Fruit fly (Drosophila melanogaster) whole organism, embryonic: ENCODE measurements around the gene Cpr78Cb.

Source experiments
- CG10209 ChIP-seq: fragments of 200-800 bp; sonication (Bioruptor generic); optimal IDR thresholded peaks from 3 replicates; lab custom pipeline; 2017; ENCODE audit warnings: missing biosample characterization, mild to moderate bottlenecking, missing genetic modification characterization, missing genetic modification reagents
- CG10267 ChIP-seq: fragments of 200-800 bp; sonication (Bioruptor generic); optimal IDR thresholded peaks from 2 replicates; lab custom pipeline; 2018; ENCODE audit warnings: missing biosample characterization, mild to moderate bottlenecking, missing genetic modification characterization, moderate library complexity
- CG10431 ChIP-seq: fragments of 200-800 bp; sonication (Bioruptor generic); optimal IDR thresholded peaks from 3 replicates; lab custom pipeline; 2018; ENCODE audit warnings: missing biosample characterization, mild to moderate bottlenecking, missing genetic modification characterization
- CG10959 ChIP-seq: fragments of 200-800 bp; sonication (Bioruptor generic); IDR thresholded peaks from 2 replicates; pipeline ENCODE4 v1.3.6; 2022; ENCODE audit warnings: missing biosample characterization, missing genetic modification characterization
- CG16779 ChIP-seq: fragments of 200-800 bp; sonication (Bioruptor generic); IDR thresholded peaks from 2 replicates; pipeline ENCODE4 v1.3.6; 2022; ENCODE audit warnings: missing biosample characterization, missing genetic modification characterization
- CG2199 ChIP-seq: fragments of 200-800 bp; sonication (Bioruptor generic); IDR thresholded peaks from 3 replicates; pipeline ENCODE4 v1.3.6; 2022; ENCODE audit warnings: missing biosample characterization, missing genetic modification characterization
- CG42726 ChIP-seq: fragments of 200-800 bp; sonication (Bioruptor generic); IDR thresholded peaks from 2 replicates; pipeline ENCODE4 v1.3.6; 2022; ENCODE audit warnings: missing biosample characterization, missing genetic modification characterization; ENCODE audit not compliant: partially characterized antibody
- CG6689 ChIP-seq: fragments of 200-800 bp; sonication (Bioruptor generic); IDR thresholded peaks from 2 replicates; pipeline ENCODE4 v1.3.6; 2022; ENCODE audit warnings: missing biosample characterization, missing genetic modification characterization
- CG6791 ChIP-seq: fragments of 200-800 bp; sonication (Bioruptor generic); IDR thresholded peaks from 3 replicates; pipeline ENCODE4 v1.3.6; 2022; ENCODE audit warnings: missing biosample characterization, missing genetic modification characterization; ENCODE audit not compliant: partially characterized antibody
- CG7556 ChIP-seq: fragments of 200-800 bp; sonication (Bioruptor generic); optimal IDR thresholded peaks from 2 replicates; lab custom pipeline; 2017; ENCODE audit warnings: missing biosample characterization, mild to moderate bottlenecking, missing genetic modification characterization
- Chrac-16 ChIP-seq: fragments of 200-800 bp; sonication (Bioruptor generic); optimal IDR thresholded peaks from 3 replicates; lab custom pipeline; 2016; ENCODE audit warnings: missing biosample characterization, missing genetic modification characterization
- D19B ChIP-seq: fragments of 200-800 bp; sonication (Bioruptor generic); optimal IDR thresholded peaks from 2 replicates; lab custom pipeline; 2017; ENCODE audit warnings: missing biosample characterization, mild to moderate bottlenecking, missing genetic modification characterization
- Ets65A ChIP-seq: fragments of 200-800 bp; sonication (Bioruptor generic); peaks from one replicate; lab custom pipeline; 2016; ENCODE audit warnings: missing biosample characterization, missing genetic modification characterization
- HHEX ChIP-seq: fragments of 200-800 bp; sonication (Bioruptor generic); optimal IDR thresholded peaks from 3 replicates; lab custom pipeline; 2017; ENCODE audit warnings: missing biosample characterization, mild to moderate bottlenecking, missing genetic modification characterization, missing genetic modification reagents
- HLH4C ChIP-seq: fragments of 200-800 bp; sonication (Bioruptor generic); IDR thresholded peaks from 3 replicates; pipeline ENCODE4 v1.3.6; 2022; ENCODE audit warnings: missing biosample characterization, missing genetic modification characterization; ENCODE audit not compliant: partially characterized antibody
- HLHmδ ChIP-seq: fragments of 200-800 bp; sonication (Bioruptor generic); optimal IDR thresholded peaks from 2 replicates; lab custom pipeline; 2018; ENCODE audit warnings: missing biosample characterization, mild to moderate bottlenecking, missing genetic modification characterization, moderate library complexity
- Hand ChIP-seq: fragments of 200-800 bp; sonication (Bioruptor generic); optimal IDR thresholded peaks from 2 replicates; lab custom pipeline; 2017; ENCODE audit warnings: mild to moderate bottlenecking, missing biosample characterization, missing genetic modification reagents, missing genetic modification characterization
- Hr39 ChIP-seq: fragments of >200 bp; optimal IDR thresholded peaks from 2 replicates; lab custom pipeline; 2017
- Hr78 ChIP-seq, 2 experiments: fragments of 200-800 bp in 1 of 2; fragments of >200 bp in 1 of 2; sonication (Bioruptor generic) in 1 of 2; optimal IDR thresholded peaks; 2 replicates each; lab custom pipeline; 2017 to 2019; ENCODE audit warnings: missing biosample characterization in 2 of 2, missing genetic modification characterization in 2 of 2, mild to moderate bottlenecking in 1 of 2, moderate library complexity in 1 of 2
- Med ChIP-seq: fragments of 200-800 bp; sonication (Bioruptor generic); peaks from one replicate; lab custom pipeline; 2016; ENCODE audit warnings: missing biosample characterization, missing genetic modification characterization, mild to moderate bottlenecking, inconsistent platforms, moderate library complexity
- NC2α ChIP-seq: fragments of 200-800 bp; sonication (Bioruptor generic); optimal IDR thresholded peaks from 2 replicates; lab custom pipeline; 2016; ENCODE audit warnings: missing biosample characterization, missing genetic modification characterization
- Opbp ChIP-seq: fragments of 200-800 bp; sonication (Bioruptor generic); IDR thresholded peaks from 3 replicates; pipeline ENCODE4 v1.3.6; 2022; ENCODE audit warnings: missing biosample characterization, missing genetic modification characterization; ENCODE audit not compliant: partially characterized antibody
- Rx ChIP-seq: fragments of 200-800 bp; sonication (Bioruptor generic); IDR thresholded peaks from 2 replicates; pipeline ENCODE4 v1.3.6; 2022; ENCODE audit warnings: missing biosample characterization, missing genetic modification characterization
- Tbp ChIP-seq: fragments of >200 bp; optimal IDR thresholded peaks from 2 replicates; lab custom pipeline; 2018; ENCODE audit warnings: missing biosample characterization, missing genetic modification characterization
- bbx ChIP-seq: fragments of 200-800 bp; sonication (Bioruptor generic); IDR thresholded peaks from 2 replicates; pipeline ENCODE4 v1.3.6; 2022; ENCODE audit warnings: missing biosample characterization, missing genetic modification characterization; ENCODE audit not compliant: partially characterized antibody
- cg ChIP-seq: fragments of 200-800 bp; sonication (Bioruptor generic); optimal IDR thresholded peaks from 3 replicates; lab custom pipeline; 2019; ENCODE audit warnings: missing biosample characterization, mild to moderate bottlenecking, missing genetic modification characterization, moderate library complexity
- crol ChIP-seq: fragments of 200-800 bp; sonication (Bioruptor generic); IDR thresholded peaks from 2 replicates; pipeline ENCODE4 v1.3.6; 2022; ENCODE audit warnings: missing biosample characterization, missing genetic modification characterization
- danr ChIP-seq: fragments of 200-800 bp; sonication (Bioruptor generic); IDR thresholded peaks from 2 replicates; pipeline ENCODE4 v1.3.6; 2022; ENCODE audit warnings: missing biosample characterization, missing genetic modification characterization
- eve ChIP-seq, 2 experiments: fragments of >200 bp; optimal IDR thresholded peaks; 2 replicates each; lab custom pipeline; 2017; ENCODE audit warnings: missing biosample characterization in 2 of 2, missing genetic modification characterization in 2 of 2
- fru ChIP-seq: fragments of >200 bp; optimal IDR thresholded peaks from 2 replicates; lab custom pipeline; 2017
- gem ChIP-seq: fragments of 200-800 bp; sonication (Bioruptor generic); optimal IDR thresholded peaks from 2 replicates; lab custom pipeline; 2019; ENCODE audit warnings: missing biosample characterization, mild to moderate bottlenecking, missing genetic modification characterization, moderate library complexity
- ken ChIP-seq: fragments of 200-800 bp; sonication (Bioruptor generic); IDR thresholded peaks from 3 replicates; pipeline ENCODE4 v1.3.6; 2022; ENCODE audit warnings: missing biosample characterization, missing genetic modification characterization
- mld ChIP-seq: fragments of 200-800 bp; sonication (Bioruptor generic); IDR thresholded peaks from 3 replicates; pipeline ENCODE4 v1.3.6; 2022; ENCODE audit warnings: missing biosample characterization, missing genetic modification characterization; ENCODE audit not compliant: partially characterized antibody
- nerfin-2 ChIP-seq: fragments of 200-800 bp; sonication (Bioruptor generic); IDR thresholded peaks from 2 replicates; pipeline ENCODE4 v1.3.6; 2022; ENCODE audit warnings: missing biosample characterization, missing genetic modification characterization; ENCODE audit not compliant: partially characterized antibody
- nmo ChIP-seq: fragments of 200-800 bp; sonication (Bioruptor generic); optimal IDR thresholded peaks from 2 replicates; lab custom pipeline; 2018; ENCODE audit warnings: missing biosample characterization, mild to moderate bottlenecking, missing genetic modification characterization, moderate library complexity
- nom ChIP-seq: fragments of 200-800 bp; sonication (Bioruptor generic); optimal IDR thresholded peaks from 2 replicates; lab custom pipeline; 2017; ENCODE audit warnings: missing biosample characterization, missing genetic modification characterization, mild to moderate bottlenecking, moderate library complexity, missing genetic modification reagents
- pb ChIP-seq: fragments of 200-800 bp; sonication (Bioruptor generic); optimal IDR thresholded peaks from 3 replicates; lab custom pipeline; 2016; ENCODE audit warnings: missing biosample characterization, missing genetic modification characterization
- pum ChIP-seq: fragments of 200-800 bp; sonication (Bioruptor generic); optimal IDR thresholded peaks from 2 replicates; lab custom pipeline; 2016; ENCODE audit warnings: missing biosample characterization, missing genetic modification characterization
- rib ChIP-seq: fragments of 200-800 bp; sonication (Bioruptor generic); IDR thresholded peaks from 2 replicates; pipeline ENCODE4 v1.3.6; 2022; ENCODE audit warnings: missing biosample characterization, missing genetic modification characterization
- shn ChIP-seq: fragments of 200-800 bp; sonication (Bioruptor generic); optimal IDR thresholded peaks from 3 replicates; lab custom pipeline; 2016; ENCODE audit warnings: missing biosample characterization, missing genetic modification characterization
- slbo ChIP-seq: fragments of 200-800 bp; sonication (Bioruptor generic); IDR thresholded peaks from 2 replicates; pipeline ENCODE4 v1.3.6; 2022; ENCODE audit warnings: missing biosample characterization, missing genetic modification characterization
- slou ChIP-seq: fragments of 200-800 bp; sonication (Bioruptor generic); optimal IDR thresholded peaks from 3 replicates; lab custom pipeline; 2016; ENCODE audit warnings: missing biosample characterization, missing genetic modification characterization
- tin ChIP-seq: fragments of 200-800 bp; sonication (Bioruptor generic); optimal IDR thresholded peaks from 3 replicates; lab custom pipeline; 2016; ENCODE audit warnings: missing biosample characterization, missing genetic modification characterization
- vnd ChIP-seq: fragments of 200-800 bp; sonication (Bioruptor generic); IDR thresholded peaks from 3 replicates; pipeline ENCODE4 v1.3.6; 2022; ENCODE audit warnings: missing biosample characterization, missing genetic modification characterization; ENCODE audit not compliant: partially characterized antibody

Gene Cpr78Cb

dm6 chr3L:21252525-21252924 is 41.8 kb upstream of the Cpr78Cb start:
- TF ChIP-seq bbx (GFP tag; lab: Robert Waterston, UW) (peak; percentile 33; the same call in 1 of the 2 replicates), Hand (GFP tag; lab: Kevin White, UChicago) (no peak), HLH4C (no peak), CG10267 (tag; lab: Kevin White, UChicago) (no peak), ken (GFP tag; lab: Robert Waterston, UW) (0 out of 3 replicates have a peak, but pooled peaks have one; percentile 15), cg (GFP tag; lab: Kevin White, UChicago) (peak; percentile 43), Rx (GFP tag; lab: Robert Waterston, UW) (0 out of 2 replicates have a peak, but pooled peaks have one; percentile 20), danr (GFP tag; lab: Robert Waterston, UW) (no peak), mld (GFP tag; lab: Robert Waterston, UW) (0 out of 3 replicates have a peak, but pooled peaks have one; percentile 29), CG16779 (no peak), CG6791 (GFP tag; lab: Robert Waterston, UW) (peak; percentile 38; the same call in 1 of the 3 replicates), Opbp (peak; percentile 58; the same call in 1 of the 3 replicates), Ets65A (GFP tag; lab: Kevin White, UChicago) (peak; percentile 77), D19B (no peak), shn (no peak)

- TF ChIP-seq CG2199 (GFP tag; lab: Robert Waterston, UW) (0 out of 3 replicates have a peak, but pooled peaks have one; percentile 63), HLHmδ (GFP tag; lab: Kevin White, UChicago) (peak; percentile 23), fru (no peak), slou (GFP tag; lab: Kevin White, UChicago) (no peak), slbo (GFP tag; lab: Robert Waterston, UW) (0 out of 2 replicates have a peak, but pooled peaks have one; percentile 17), cg (GFP tag; lab: Kevin White, UChicago) (peak; percentile 40), eve (GFP tag; optimal IDR thresholded peaks at IDR 0.05; lab: Kevin White, UChicago) (no peak), gem (tag; lab: Kevin White, UChicago) (no peak), CG6689 (GFP tag; lab: Robert Waterston, UW) (no peak), vnd (GFP tag; lab: Robert Waterston, UW) (0 out of 3 replicates have a peak, but pooled peaks have one; percentile 24), HHEX (GFP tag; lab: Kevin White, UChicago) (peak; percentile 18), NC2α (GFP tag; lab: Kevin White, UChicago) (no peak), nerfin-2 (GFP tag; lab: Robert Waterston, UW) (0 out of 2 replicates have a peak, but pooled peaks have one; percentile 9), Hr78 (GFP tag; optimal IDR thresholded peaks at IDR 0.05; lab: Kevin White, UChicago) (peak in 1 of 2 experiments; percentile 17), rib (peak; percentile 62; the same call in 1 of the 2 replicates), Ets65A (GFP tag; lab: Kevin White, UChicago) (peak; percentile 5), Med (GFP tag; lab: Kevin White, UChicago) (peak; percentile 65), Hr39 (peak; percentile 28), crol (peak; percentile 96), bbx (GFP tag; lab: Robert Waterston, UW) (peak; percentile 12; the same call in 1 of the 2 replicates), CG6791 (GFP tag; lab: Robert Waterston, UW) (0 out of 3 replicates have a peak, but pooled peaks have one; percentile 15)
Measured at dm6 chr3L:21252932-21253760, 41.1 kb upstream of the Cpr78Cb start.

dm6 chr3L:21253761-21254523 is 40.4 kb upstream of the Cpr78Cb start:
- peak; percentile 13; the same call in 1 of the 2 replicates for TF ChIP-seq CG10959 (GFP tag; lab: Robert Waterston, UW)
- no peak for TF ChIP-seq CG42726 (GFP tag; lab: Robert Waterston, UW)
- no peak for TF ChIP-seq pb (GFP tag; lab: Kevin White, UChicago)
- TF ChIP-seq nom (GFP tag; lab: Kevin White, UChicago) = peak; percentile 95
- TF ChIP-seq Tbp = no peak
- TF ChIP-seq CG10209 (GFP tag; lab: Kevin White, UChicago) = peak; percentile 38
- TF ChIP-seq tin (GFP tag; lab: Kevin White, UChicago) = peak; percentile 35
- TF ChIP-seq CG10431 (GFP tag; lab: Kevin White, UChicago) = no peak
- peak; percentile 73 for TF ChIP-seq nmo (GFP tag; lab: Kevin White, UChicago)
- peak; percentile 24 for TF ChIP-seq Chrac-16
- peak; percentile 23 for TF ChIP-seq pum
- peak; percentile 13 for TF ChIP-seq CG7556 (GFP tag; lab: Kevin White, UChicago)
